Worm (Caenorhabditis elegans): ENCODE results near the gene clec-122.

DNA sequence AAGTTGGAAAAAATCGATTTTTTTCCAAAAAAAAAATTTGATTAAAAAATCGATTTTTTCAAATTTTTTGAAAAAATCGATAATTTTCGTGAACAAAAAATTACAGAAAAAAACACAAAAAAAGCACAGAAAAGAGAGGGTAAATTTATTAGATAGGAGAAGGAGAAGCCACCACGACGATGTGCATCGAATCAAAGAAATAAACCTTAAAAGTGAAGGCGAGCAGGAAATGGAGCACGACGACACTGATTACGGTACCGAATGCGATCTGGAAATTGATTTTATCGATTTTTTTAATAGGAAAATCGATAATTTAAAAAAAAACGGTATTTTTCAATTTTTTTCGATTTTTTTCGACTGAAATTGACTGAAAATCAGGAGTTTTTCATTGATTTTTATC lies 40.8 kb upstream of the clec-122 start:
- no peak for TF ChIP-seq flt-1 (GFP tag; IDR thresholded peaks at IDR 0.05)
- TF ChIP-seq B0310.2 (tag; optimal IDR thresholded peaks at IDR 0.05): no peak
- no peak for TF ChIP-seq hmbx-1 (tag; optimal IDR thresholded peaks at IDR 0.05)
- no peak for TF ChIP-seq ama-1 (optimal IDR thresholded peaks at IDR 0.05)
- TF ChIP-seq tra-4 (tag; optimal IDR thresholded peaks at IDR 0.05): no peak
- TF ChIP-seq scrt-1 (GFP tag; IDR thresholded peaks at IDR 0.05): no peak
- TF ChIP-seq hmg-4 (GFP tag; optimal IDR thresholded peaks at IDR 0.05): no peak
- no peak for TF ChIP-seq ets-7 (tag; optimal IDR thresholded peaks at IDR 0.05)
- no peak for TF ChIP-seq pes-1 (GFP tag; IDR thresholded peaks at IDR 0.05)

All from whole organism, early embryonic.